Fruit fly (Drosophila melanogaster): ENCODE measurements around the gene Uros1.

DNA sequence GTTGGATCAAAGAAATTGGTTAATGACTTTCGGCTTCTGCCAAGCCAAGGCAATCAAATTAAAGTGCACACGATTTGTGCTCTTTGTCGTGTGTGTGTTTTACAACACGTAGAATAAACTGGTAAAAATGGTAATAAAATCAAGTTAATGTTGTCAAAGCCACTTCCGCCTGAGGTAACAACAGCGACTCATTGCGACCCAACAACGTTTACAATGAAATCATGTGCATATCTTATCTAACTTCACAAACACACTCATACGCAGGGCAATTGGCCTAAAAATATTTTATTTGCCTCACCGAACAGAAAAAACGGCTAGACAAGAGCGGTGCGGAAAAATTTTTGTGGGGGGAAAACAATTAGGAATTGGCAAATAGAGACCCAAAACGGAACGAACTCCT, 14.9 kb downstream of the Uros1 start:
- TF ChIP-seq pan (optimal IDR thresholded peaks at IDR 0.05) (no peak), Dll (optimal IDR thresholded peaks at IDR 0.05) (no peak), CG8478 (optimal IDR thresholded peaks at IDR 0.05) (no peak), psq (optimal IDR thresholded peaks at IDR 0.05) (no peak), EcR (GFP tag; optimal IDR thresholded peaks at IDR 0.05) (no peak)
